Worm (Caenorhabditis elegans): Measurements from ENCODE around the gene gpb-1.

The gpb-1 gene

ce11 chrII:11694432-11694831 lies 54.0 kb downstream of the gpb-1 start (continued):
- no peak for TF ChIP-seq pag-3 (tag; optimal IDR thresholded peaks at IDR 0.05; ENCODE audit: borderline replicate concordance, insufficient read depth)
- no peak for TF ChIP-seq lin-15B (tag; optimal IDR thresholded peaks at IDR 0.05)
- no peak for TF ChIP-seq lir-3 (tag; optimal IDR thresholded peaks at IDR 0.05; ENCODE audit: poor library complexity)
- TF ChIP-seq sox-4 (tag; optimal IDR thresholded peaks at IDR 0.05), result no peak
- peak; percentile 43 to 78 for TF ChIP-seq lin-35 (GFP tag; optimal IDR thresholded peaks at IDR 0.05)
- no peak for TF ChIP-seq Y116A8C.19 (tag; optimal IDR thresholded peaks at IDR 0.05; ENCODE audit: borderline replicate concordance)
- peak; percentile 32 for TF ChIP-seq mep-1 (tag; optimal IDR thresholded peaks at IDR 0.05)
- TF ChIP-seq ama-1 (optimal IDR thresholded peaks at IDR 0.05), result no peak
- TF ChIP-seq dpl-1 (GFP tag; optimal IDR thresholded peaks at IDR 0.05), result peak; percentile 31 to 69 (median 62)
- peak; percentile 18 for TF ChIP-seq unc-130 (tag; optimal IDR thresholded peaks at IDR 0.05)
- no peak for TF ChIP-seq vab-15 (tag; optimal IDR thresholded peaks at IDR 0.05)
- TF ChIP-seq sup-37 (GFP tag; optimal IDR thresholded peaks at IDR 0.05), result no peak
- no peak for TF ChIP-seq ces-1 (GFP tag; optimal IDR thresholded peaks at IDR 0.05)
- TF ChIP-seq fos-1 (tag; optimal IDR thresholded peaks at IDR 0.05), result no peak
- TF ChIP-seq ets-5 (GFP tag; IDR thresholded peaks at IDR 0.05), result no peak
- TF ChIP-seq xbp-1 (tag; optimal IDR thresholded peaks at IDR 0.05), result peak; percentile 4
- no peak for TF ChIP-seq unc-86 (tag; optimal IDR thresholded peaks at IDR 0.05)
- TF ChIP-seq unc-98 (GFP tag; IDR thresholded peaks at IDR 0.05), result no peak
- TF ChIP-seq nhr-71 (tag; optimal IDR thresholded peaks at IDR 0.05), result peak; percentile 24
- peak; percentile 56 for TF ChIP-seq fkh-8 (tag; optimal IDR thresholded peaks at IDR 0.05)
- TF ChIP-seq lin-39 (tag; optimal IDR thresholded peaks at IDR 0.05), result no peak
- no peak for TF ChIP-seq sptf-1 (tag; optimal IDR thresholded peaks at IDR 0.05)

Measured in whole organism, L1 larva.